Worm (Caenorhabditis elegans): Measurements from ENCODE around the gene spv-1.

The spv-1 gene

ce11 chrII:7945168-7945567 lies 16.7 kb upstream of the spv-1 start, which contains the start of gene dbt-1:
dbt-1 (minus strand) TSS chrII:7945206.
- TF ChIP-seq klf-2 (GFP tag; conservative IDR thresholded peaks at IDR 0.05) (no peak), cog-1 (tag; optimal IDR thresholded peaks at IDR 0.05) (peak; percentile 21)

DNA sequence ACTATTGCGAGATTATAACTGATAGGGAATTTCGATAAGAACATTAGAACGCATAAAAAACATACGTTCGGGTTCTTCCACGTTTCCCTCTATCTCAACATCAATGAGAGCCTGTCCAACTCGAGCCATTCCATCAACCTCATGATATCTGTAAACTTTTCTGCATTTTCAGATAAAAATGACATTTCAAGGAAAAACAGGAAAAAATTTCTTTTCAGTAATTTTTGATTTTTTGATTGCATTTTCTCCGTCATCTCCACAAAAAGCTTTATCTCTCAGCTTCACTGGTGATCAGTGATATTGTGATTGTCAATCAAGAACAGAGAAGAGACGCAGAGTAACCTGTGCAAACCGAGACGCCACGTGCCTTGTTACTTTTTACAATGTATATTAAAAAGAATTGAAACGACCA lies 15.8 kb upstream of the spv-1 start:
- TF ChIP-seq ref-1 (GFP tag; conservative IDR thresholded peaks at IDR 0.05) (no peak), cog-1 (tag; optimal IDR thresholded peaks at IDR 0.05) (no peak), tab-1 (GFP tag; IDR thresholded peaks at IDR 0.05) (no peak), klf-2 (GFP tag; conservative IDR thresholded peaks at IDR 0.05) (no peak), T22C8.4 (GFP tag; IDR thresholded peaks at IDR 0.05) (no peak), ztf-29 (GFP tag; IDR thresholded peaks at IDR 0.05) (no peak), flt-1 (GFP tag; IDR thresholded peaks at IDR 0.05) (no peak), ztf-23 (GFP tag; IDR thresholded peaks at IDR 0.05) (no peak), med-1 (GFP tag; optimal IDR thresholded peaks at IDR 0.05; ENCODE audit: insufficient read depth) (no peak)

- no peak for TF ChIP-seq klf-2 (GFP tag; conservative IDR thresholded peaks at IDR 0.05)
- no peak for TF ChIP-seq flt-1 (GFP tag; IDR thresholded peaks at IDR 0.05)
- TF ChIP-seq ref-1 (GFP tag; conservative IDR thresholded peaks at IDR 0.05): no peak
- no peak for TF ChIP-seq tab-1 (GFP tag; IDR thresholded peaks at IDR 0.05)
- TF ChIP-seq ztf-29 (GFP tag; IDR thresholded peaks at IDR 0.05): no peak
- no peak for TF ChIP-seq ztf-23 (GFP tag; IDR thresholded peaks at IDR 0.05)
- no peak for TF ChIP-seq T22C8.4 (GFP tag; IDR thresholded peaks at IDR 0.05)
- no peak for TF ChIP-seq med-1 (GFP tag; optimal IDR thresholded peaks at IDR 0.05; ENCODE audit: insufficient read depth)
These were observed 12.3 kb upstream of the spv-1 start, which contains the start of gene ZK669.3 for ce11 chrII:7940848-7941247. ZK669.3 (plus strand) TSS chrII:7941148.

- TF ChIP-seq ztf-29 (GFP tag; IDR thresholded peaks at IDR 0.05) (no peak), flt-1 (GFP tag; IDR thresholded peaks at IDR 0.05) (no peak), ref-1 (GFP tag; conservative IDR thresholded peaks at IDR 0.05) (no peak), tab-1 (GFP tag; IDR thresholded peaks at IDR 0.05) (no peak), ztf-23 (GFP tag; IDR thresholded peaks at IDR 0.05) (no peak), cog-1 (tag; optimal IDR thresholded peaks at IDR 0.05) (no peak), klf-2 (GFP tag; conservative IDR thresholded peaks at IDR 0.05) (no peak), med-1 (GFP tag; optimal IDR thresholded peaks at IDR 0.05; ENCODE audit: insufficient read depth) (no peak), T22C8.4 (GFP tag; IDR thresholded peaks at IDR 0.05) (no peak)
These were observed 9.6 kb upstream of the spv-1 start, which contains the start of gene ZK669.2 for ce11 chrII:7938078-7938477. ZK669.2 (minus strand) TSS chrII:7938178.

- TF ChIP-seq ztf-29 (GFP tag; IDR thresholded peaks at IDR 0.05) (no peak), cog-1 (tag; optimal IDR thresholded peaks at IDR 0.05) (no peak), klf-2 (GFP tag; conservative IDR thresholded peaks at IDR 0.05) (no peak), flt-1 (GFP tag; IDR thresholded peaks at IDR 0.05) (no peak), ref-1 (GFP tag; conservative IDR thresholded peaks at IDR 0.05) (no peak), ztf-23 (GFP tag; IDR thresholded peaks at IDR 0.05) (no peak), med-1 (GFP tag; optimal IDR thresholded peaks at IDR 0.05; ENCODE audit: insufficient read depth) (no peak), T22C8.4 (GFP tag; IDR thresholded peaks at IDR 0.05) (no peak), tab-1 (GFP tag; IDR thresholded peaks at IDR 0.05) (no peak)
These were observed 7.1 kb upstream of the spv-1 start for ce11 chrII:7935622-7936021.

ce11 chrII:7930671-7931070 lies 2.2 kb upstream of the spv-1 start:
- no peak for TF ChIP-seq cog-1 (tag; optimal IDR thresholded peaks at IDR 0.05)
- TF ChIP-seq T22C8.4 (GFP tag; IDR thresholded peaks at IDR 0.05): no peak
- no peak for TF ChIP-seq flt-1 (GFP tag; IDR thresholded peaks at IDR 0.05)
- TF ChIP-seq ztf-29 (GFP tag; IDR thresholded peaks at IDR 0.05): no peak
- TF ChIP-seq ztf-23 (GFP tag; IDR thresholded peaks at IDR 0.05): no peak
- TF ChIP-seq ref-1 (GFP tag; conservative IDR thresholded peaks at IDR 0.05): no peak
- TF ChIP-seq med-1 (GFP tag; optimal IDR thresholded peaks at IDR 0.05; ENCODE audit: insufficient read depth): no peak
- TF ChIP-seq tab-1 (GFP tag; IDR thresholded peaks at IDR 0.05): no peak
- no peak for TF ChIP-seq klf-2 (GFP tag; conservative IDR thresholded peaks at IDR 0.05)

- TF ChIP-seq ztf-23 (GFP tag; IDR thresholded peaks at IDR 0.05) (no peak), flt-1 (GFP tag; IDR thresholded peaks at IDR 0.05) (no peak), med-1 (GFP tag; optimal IDR thresholded peaks at IDR 0.05; ENCODE audit: insufficient read depth) (no peak), tab-1 (GFP tag; IDR thresholded peaks at IDR 0.05) (no peak), ref-1 (GFP tag; conservative IDR thresholded peaks at IDR 0.05) (no peak), T22C8.4 (GFP tag; IDR thresholded peaks at IDR 0.05) (no peak), cog-1 (tag; optimal IDR thresholded peaks at IDR 0.05) (no peak), ztf-29 (GFP tag; IDR thresholded peaks at IDR 0.05) (no peak), klf-2 (GFP tag; conservative IDR thresholded peaks at IDR 0.05) (no peak)
These were observed 7.3 kb downstream of the spv-1 start for ce11 chrII:7921155-7921554.

DNA sequence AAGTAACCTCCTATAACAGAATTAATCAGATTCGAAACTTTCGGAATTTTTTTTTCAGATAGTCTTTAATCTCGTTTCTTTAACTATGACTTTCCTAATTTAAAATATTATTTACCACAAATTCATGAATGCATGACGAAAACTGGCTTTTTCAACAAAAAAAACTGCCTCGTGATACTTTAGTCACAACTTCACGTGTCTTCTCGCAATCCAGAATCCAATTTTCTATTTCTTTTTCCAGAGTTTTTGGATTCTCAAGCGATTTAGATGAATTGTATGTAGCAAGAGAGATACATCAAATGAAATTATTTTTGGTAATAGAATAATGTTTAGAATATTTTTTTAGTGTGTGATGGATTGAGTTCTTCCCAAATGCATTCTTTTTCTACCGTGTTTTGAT lies 8.3 kb downstream of the spv-1 start:
- TF ChIP-seq med-1 (GFP tag; optimal IDR thresholded peaks at IDR 0.05; ENCODE audit: insufficient read depth): no peak
- TF ChIP-seq ztf-29 (GFP tag; IDR thresholded peaks at IDR 0.05): no peak
- TF ChIP-seq cog-1 (tag; optimal IDR thresholded peaks at IDR 0.05): no peak
- TF ChIP-seq tab-1 (GFP tag; IDR thresholded peaks at IDR 0.05): no peak
- TF ChIP-seq klf-2 (GFP tag; conservative IDR thresholded peaks at IDR 0.05): no peak
- TF ChIP-seq ztf-23 (GFP tag; IDR thresholded peaks at IDR 0.05): no peak
- TF ChIP-seq ref-1 (GFP tag; conservative IDR thresholded peaks at IDR 0.05): no peak
- no peak for TF ChIP-seq flt-1 (GFP tag; IDR thresholded peaks at IDR 0.05)
- TF ChIP-seq T22C8.4 (GFP tag; IDR thresholded peaks at IDR 0.05): no peak

ce11 chrII:7911015-7911414 lies 17.5 kb downstream of the spv-1 start, which contains the start of gene ZK675.4:
ZK675.4 (plus strand) TSS chrII:7911315.
- TF ChIP-seq ztf-23 (GFP tag; IDR thresholded peaks at IDR 0.05) (no peak), tab-1 (GFP tag; IDR thresholded peaks at IDR 0.05) (no peak), flt-1 (GFP tag; IDR thresholded peaks at IDR 0.05) (no peak), klf-2 (GFP tag; conservative IDR thresholded peaks at IDR 0.05) (no peak), ztf-29 (GFP tag; IDR thresholded peaks at IDR 0.05) (no peak), T22C8.4 (GFP tag; IDR thresholded peaks at IDR 0.05) (no peak), med-1 (GFP tag; optimal IDR thresholded peaks at IDR 0.05; ENCODE audit: insufficient read depth) (no peak), ref-1 (GFP tag; conservative IDR thresholded peaks at IDR 0.05) (no peak), cog-1 (tag; optimal IDR thresholded peaks at IDR 0.05) (no peak)

ce11 chrII:7907539-7907997 lies 20.9 kb downstream of the spv-1 start, which contains the start of gene best-23:
best-23 (minus strand) TSS chrII:7907589.
- TF ChIP-seq cog-1 (tag; optimal IDR thresholded peaks at IDR 0.05): no peak
- TF ChIP-seq ztf-23 (GFP tag; IDR thresholded peaks at IDR 0.05): no peak
- TF ChIP-seq med-1 (GFP tag; optimal IDR thresholded peaks at IDR 0.05; ENCODE audit: insufficient read depth): no peak
- TF ChIP-seq tab-1 (GFP tag; IDR thresholded peaks at IDR 0.05): no peak
- no peak for TF ChIP-seq T22C8.4 (GFP tag; IDR thresholded peaks at IDR 0.05)
- TF ChIP-seq ztf-29 (GFP tag; IDR thresholded peaks at IDR 0.05): no peak
- TF ChIP-seq flt-1 (GFP tag; IDR thresholded peaks at IDR 0.05): no peak
- no peak for TF ChIP-seq klf-2 (GFP tag; conservative IDR thresholded peaks at IDR 0.05)
- TF ChIP-seq ref-1 (GFP tag; conservative IDR thresholded peaks at IDR 0.05): no peak
